Worm (Caenorhabditis elegans) whole organism, late embryonic: ENCODE measurements around the gene sox-2.

Experiments used
- C08G9.2 ChIP-seq: sonication (generic microtip); optimal IDR thresholded peaks from 2 replicates; lab custom pipeline; 2016; ENCODE audit warnings: mild to moderate bottlenecking, missing genetic modification characterization, moderate library complexity, missing compliant biosample characterization
- C38D4.7 ChIP-seq: fragments of 200-800 bp; sonication (Bioruptor generic); optimal IDR thresholded peaks from 2 replicates; lab custom pipeline; 2018; ENCODE audit warnings: mild to moderate bottlenecking, missing genetic modification characterization, moderate library complexity, missing compliant biosample characterization
- F13H6.1 ChIP-seq: sonication (generic microtip); optimal IDR thresholded peaks from 2 replicates; lab custom pipeline; 2016; ENCODE audit warnings: missing genetic modification characterization, missing compliant biosample characterization
- K09A11.1 ChIP-seq: sonication (generic microtip); optimal IDR thresholded peaks from 2 replicates; lab custom pipeline; 2017; ENCODE audit warnings: antibody characterized with exemption, mild to moderate bottlenecking, missing genetic modification characterization, missing compliant biosample characterization; ENCODE audit not compliant: insufficient read depth
- Y22D7AL.16 ChIP-seq: sonication (generic microtip); optimal IDR thresholded peaks from 2 replicates; lab custom pipeline; 2016; ENCODE audit warnings: missing genetic modification characterization, missing compliant biosample characterization
- ahr-1 ChIP-seq: sonication (generic microtip); optimal IDR thresholded peaks from 2 replicates; lab custom pipeline; 2016; ENCODE audit warnings: missing genetic modification characterization, missing compliant biosample characterization
- ceh-14 ChIP-seq: sonication (generic microtip); optimal IDR thresholded peaks from 2 replicates; lab custom pipeline; 2016; ENCODE audit warnings: missing genotype, missing genetic modification characterization, missing compliant biosample characterization
- ceh-18 ChIP-seq: sonication (generic microtip); optimal IDR thresholded peaks from 2 replicates; lab custom pipeline; 2016; ENCODE audit warnings: missing genetic modification characterization, missing compliant biosample characterization
- ceh-2 ChIP-seq: sonication (generic microtip); optimal IDR thresholded peaks from 2 replicates; lab custom pipeline; 2016; ENCODE audit warnings: missing genotype, missing genetic modification characterization, missing compliant biosample characterization
- ceh-22 ChIP-seq: sonication (generic microtip); optimal IDR thresholded peaks from 2 replicates; lab custom pipeline; 2017; ENCODE audit warnings: missing biosample characterization, missing genetic modification characterization
- ceh-24 ChIP-seq: sonication (generic microtip); optimal IDR thresholded peaks from 2 replicates; lab custom pipeline; 2016; ENCODE audit warnings: mild to moderate bottlenecking, missing genetic modification characterization, missing compliant biosample characterization
- ceh-31 ChIP-seq: sonication (generic microtip); optimal IDR thresholded peaks from 2 replicates; lab custom pipeline; 2016; ENCODE audit warnings: missing genetic modification characterization, missing compliant biosample characterization
- ceh-34 ChIP-seq: sonication (generic microtip); optimal IDR thresholded peaks from 2 replicates; lab custom pipeline; 2016; ENCODE audit warnings: mild to moderate bottlenecking, missing genetic modification characterization, missing compliant biosample characterization
- ceh-45 ChIP-seq: fragments of 200-800 bp; sonication (Bioruptor generic); IDR thresholded peaks from 2 replicates; pipeline ENCODE4 v1.3.6; 2022; ENCODE audit warnings: missing genetic modification reagents, missing genetic modification characterization, missing compliant biosample characterization
- ceh-48 ChIP-seq: sonication (generic microtip); optimal IDR thresholded peaks from 2 replicates; lab custom pipeline; 2016; ENCODE audit warnings: missing genetic modification characterization, inconsistent platforms, missing compliant biosample characterization
- ceh-6 ChIP-seq: fragments of 200-800 bp; sonication (Bioruptor generic); optimal IDR thresholded peaks from 2 replicates; lab custom pipeline; 2018; ENCODE audit warnings: mild to moderate bottlenecking, missing genetic modification characterization, missing compliant biosample characterization
- che-1 ChIP-seq: sonication (generic microtip); optimal IDR thresholded peaks from 2 replicates; lab custom pipeline; 2016; ENCODE audit warnings: mild to moderate bottlenecking, missing genetic modification characterization, missing compliant biosample characterization
- dmd-4 ChIP-seq: sonication (generic microtip); optimal IDR thresholded peaks from 2 replicates; lab custom pipeline; 2016; ENCODE audit warnings: borderline replicate concordance, missing genetic modification characterization, missing compliant biosample characterization
- elt-2 ChIP-seq: sonication (generic microtip); optimal IDR thresholded peaks from 2 replicates; lab custom pipeline; 2016; ENCODE audit warnings: missing genetic modification reagents, missing genetic modification characterization, missing compliant biosample characterization
- ets-4 ChIP-seq: sonication (generic microtip); optimal IDR thresholded peaks from 2 replicates; lab custom pipeline; 2016; ENCODE audit warnings: missing genetic modification characterization, missing compliant biosample characterization
- eyg-1 ChIP-seq: sonication (generic microtip); optimal IDR thresholded peaks from 2 replicates; lab custom pipeline; 2016; ENCODE audit warnings: missing genotype, missing genetic modification characterization, missing compliant biosample characterization
- fkh-6 ChIP-seq: sonication (generic microtip); optimal IDR thresholded peaks from 2 replicates; lab custom pipeline; 2016; ENCODE audit warnings: missing genetic modification characterization, missing compliant biosample characterization
- gmeb-2 ChIP-seq: sonication (generic microtip); optimal IDR thresholded peaks from 2 replicates; lab custom pipeline; 2016; ENCODE audit warnings: missing genetic modification characterization, inconsistent platforms, missing compliant biosample characterization
- hlh-13 ChIP-seq: fragments of 200-800 bp; sonication (Bioruptor generic); optimal IDR thresholded peaks from 2 replicates; lab custom pipeline; 2018; ENCODE audit warnings: mild to moderate bottlenecking, missing genetic modification characterization, missing compliant biosample characterization
- hlh-8 ChIP-seq: sonication (generic microtip); optimal IDR thresholded peaks from 2 replicates; lab custom pipeline; 2016; ENCODE audit warnings: missing genotype, missing genetic modification characterization, missing compliant biosample characterization
- lin-11 ChIP-seq: fragments of 200-800 bp; sonication (Bioruptor generic); optimal IDR thresholded peaks from 2 replicates; lab custom pipeline; 2018; ENCODE audit warnings: mild to moderate bottlenecking, missing genetic modification characterization, missing compliant biosample characterization
- madf-2 ChIP-seq: sonication (generic microtip); optimal IDR thresholded peaks from 2 replicates; lab custom pipeline; 2017; ENCODE audit warnings: missing genetic modification characterization, missing compliant biosample characterization
- nfya-1 ChIP-seq: sonication (generic microtip); optimal IDR thresholded peaks from 2 replicates; lab custom pipeline; 2017; ENCODE audit warnings: missing genetic modification characterization, mild to moderate bottlenecking, missing compliant biosample characterization, antibody characterized with exemption, moderate library complexity
- nhr-11 ChIP-seq: fragments of 150-350 bp; optimal IDR thresholded peaks from 2 replicates; lab custom pipeline; 2014; ENCODE audit warnings: missing biosample characterization, missing genetic modification characterization
- nhr-232 ChIP-seq: sonication (generic microtip); optimal IDR thresholded peaks from 2 replicates; lab custom pipeline; 2016; ENCODE audit warnings: missing genetic modification characterization, missing compliant biosample characterization
- npax-4 ChIP-seq: sonication (generic microtip); optimal IDR thresholded peaks from 2 replicates; lab custom pipeline; 2016; ENCODE audit warnings: missing genetic modification characterization, missing compliant biosample characterization
- odd-2 ChIP-seq: sonication (generic microtip); optimal IDR thresholded peaks from 2 replicates; lab custom pipeline; 2017; ENCODE audit warnings: antibody characterized with exemption, mild to moderate bottlenecking, missing genetic modification characterization, missing compliant biosample characterization
- pag-3 ChIP-seq: sonication (generic microtip); optimal IDR thresholded peaks from 2 replicates; lab custom pipeline; 2016; ENCODE audit warnings: missing compliant biosample characterization, missing genetic modification characterization, borderline replicate concordance
- pax-1 ChIP-seq: fragments of 150-350 bp; optimal IDR thresholded peaks from 2 replicates; lab custom pipeline; 2014; ENCODE audit warnings: missing biosample characterization, missing genetic modification characterization
- pha-2 ChIP-seq: sonication (generic microtip); optimal IDR thresholded peaks from 2 replicates; lab custom pipeline; 2017; ENCODE audit warnings: mild to moderate bottlenecking, missing genetic modification characterization, missing compliant biosample characterization
- pha-4 ChIP-seq: fragments of 150-350 bp; optimal IDR thresholded peaks from 2 replicates; lab custom pipeline; 2018; ENCODE audit warnings: missing biosample characterization, missing genetic modification reagents, missing genetic modification characterization
- pros-1 ChIP-seq: fragments of 150-350 bp; optimal IDR thresholded peaks from 2 replicates; lab custom pipeline; 2014; ENCODE audit warnings: missing biosample characterization, missing genetic modification reagents, missing genetic modification characterization
- ref-2 ChIP-seq: sonication (generic microtip); optimal IDR thresholded peaks from 2 replicates; lab custom pipeline; 2016; ENCODE audit warnings: missing genetic modification characterization, missing compliant biosample characterization
- rnt-1 ChIP-seq: sonication (generic microtip); optimal IDR thresholded peaks from 2 replicates; lab custom pipeline; 2016; ENCODE audit warnings: missing genetic modification characterization, missing compliant biosample characterization
- sox-2 ChIP-seq: fragments of 200-800 bp; sonication (Bioruptor generic); IDR thresholded peaks from 2 replicates; pipeline ENCODE4 v1.3.6; 2022; ENCODE audit warnings: missing genetic modification reagents, missing genetic modification characterization, missing compliant biosample characterization
- sox-4 ChIP-seq: sonication (generic microtip); optimal IDR thresholded peaks from 2 replicates; lab custom pipeline; 2017; ENCODE audit warnings: mild to moderate bottlenecking, missing genetic modification characterization, inconsistent platforms, missing compliant biosample characterization
- tbx-7 ChIP-seq: sonication (generic microtip); optimal IDR thresholded peaks from 2 replicates; lab custom pipeline; 2016; ENCODE audit warnings: missing genotype, missing genetic modification characterization, missing compliant biosample characterization
- ttx-3 ChIP-seq: sonication (generic microtip); optimal IDR thresholded peaks from 2 replicates; lab custom pipeline; 2016; ENCODE audit warnings: missing genetic modification reagents, missing genetic modification characterization, missing compliant biosample characterization
- unc-3 ChIP-seq, 2 experiments: fragments of 200-800 bp in 1 of 2; sonication (Bioruptor generic) in 1 of 2; sonication (generic microtip) in 1 of 2; conservative IDR thresholded peaks in 1 of 2; optimal IDR thresholded peaks in 1 of 2; 2 replicates each; pipeline versions ENCODE4 v1.3.6 to Lab custom; 2016 to 2022; ENCODE audit warnings: missing compliant biosample characterization in 2 of 2, missing genetic modification characterization in 2 of 2, missing genetic modification reagents in 1 of 2
- unc-42 ChIP-seq: sonication (generic microtip); optimal IDR thresholded peaks from 2 replicates; lab custom pipeline; 2016; ENCODE audit warnings: missing genotype, missing genetic modification characterization, missing compliant biosample characterization
- ztf-16 ChIP-seq: sonication (generic microtip); optimal IDR thresholded peaks from 2 replicates; lab custom pipeline; 2017; ENCODE audit warnings: missing genetic modification characterization, missing compliant biosample characterization

Gene sox-2

DNA sequence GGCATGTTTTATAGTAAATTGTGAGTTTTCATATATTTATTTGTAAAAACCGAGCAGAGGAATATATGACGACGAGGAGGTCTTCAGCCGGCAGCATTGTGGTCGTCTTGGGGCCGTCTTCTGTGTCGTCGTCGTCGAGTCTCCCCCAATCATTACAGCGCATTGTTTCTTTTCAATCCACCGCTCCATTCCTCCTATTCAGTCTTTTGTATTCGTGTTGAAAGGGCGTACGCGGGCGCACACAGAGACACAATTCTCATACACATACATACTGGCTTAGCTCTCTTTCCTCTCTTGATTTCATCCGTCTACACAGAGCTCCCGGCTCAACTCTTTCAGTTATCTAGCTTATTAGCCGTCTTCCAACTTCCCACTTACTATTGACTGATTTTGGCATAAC is at the start of gene sox-2:
TSS of gene sox-2 (minus strand) at position 100 of the 400 bp plus-strand sequence.
- TF ChIP-seq ref-2 (tag; lab: Kevin White, UChicago) = peak; percentile 4
- TF ChIP-seq ceh-6 = no peak
- TF ChIP-seq sox-2 (GFP tag; lab: Robert Waterston, UW) = peak; percentile 69
- TF ChIP-seq ceh-31 (tag; lab: Kevin White, UChicago) = peak; percentile 51

DNA sequence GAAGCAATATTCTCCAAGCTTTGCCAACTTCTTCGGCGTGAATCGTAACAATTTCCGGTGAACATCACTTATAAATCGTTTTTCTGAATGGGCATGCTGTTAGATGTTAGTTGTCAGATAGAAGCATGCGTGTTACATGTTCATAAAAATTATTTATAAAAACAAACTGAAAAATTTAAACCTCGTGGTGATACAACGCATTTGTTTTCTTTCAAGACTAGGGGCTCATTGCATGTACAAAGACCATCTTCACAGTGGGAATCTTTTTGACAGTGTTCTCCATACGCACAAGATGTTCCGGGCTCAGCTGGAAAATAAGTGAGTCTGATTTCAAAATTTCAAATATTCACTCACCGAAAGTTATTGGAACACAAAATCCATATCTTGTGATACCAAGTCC is 49.2 kb upstream of the sox-2 start:
- no peak for TF ChIP-seq hlh-8
- no peak for TF ChIP-seq Y22D7AL.16
- no peak for TF ChIP-seq lin-11 (tag; lab: Kevin White, UChicago)
- no peak for TF ChIP-seq ceh-45 (GFP tag; lab: Robert Waterston, UW)
- TF ChIP-seq ceh-18 (tag; lab: Kevin White, UChicago) = no peak
- TF ChIP-seq K09A11.1 = no peak
- TF ChIP-seq tbx-7 (tag; lab: Kevin White, UChicago) = no peak
- TF ChIP-seq madf-2 (tag; lab: Kevin White, UChicago) = no peak
- no peak for TF ChIP-seq gmeb-2 (tag; lab: Kevin White, UChicago)
- TF ChIP-seq ztf-16 = no peak
- TF ChIP-seq ahr-1 = no peak
- no peak for TF ChIP-seq unc-42
- no peak for TF ChIP-seq C08G9.2 (tag; lab: Kevin White, UChicago)
- no peak for TF ChIP-seq nfya-1 (tag; lab: Kevin White, UChicago)
- no peak for TF ChIP-seq rnt-1 (tag; lab: Kevin White, UChicago)
- TF ChIP-seq ttx-3 = no peak
- no peak for TF ChIP-seq npax-4 (tag; lab: Kevin White, UChicago)
- no peak for TF ChIP-seq nhr-11 (tag; lab: Kevin White, UChicago)
- TF ChIP-seq pros-1 (tag; lab: Kevin White, UChicago) = no peak
- TF ChIP-seq F13H6.1 = no peak

DNA sequence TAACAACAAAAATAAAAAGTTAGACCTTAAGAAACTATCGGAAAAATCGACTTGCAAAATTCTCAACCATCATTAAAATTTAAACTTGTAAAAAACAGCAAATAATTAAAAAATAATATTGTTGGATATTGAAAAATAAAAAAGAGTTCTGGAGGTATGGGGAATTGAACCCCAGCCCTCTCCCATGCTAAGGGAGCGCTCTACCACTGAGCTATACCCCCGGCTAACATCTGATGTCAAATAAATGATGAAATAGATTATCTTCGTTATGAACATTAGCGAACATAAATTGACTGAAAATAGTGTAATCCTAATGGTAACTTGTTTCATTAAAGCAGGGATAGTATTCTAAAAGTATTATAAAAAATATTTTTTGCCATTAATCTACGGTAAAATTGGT is 43.6 kb upstream of the sox-2 start:
- no peak for TF ChIP-seq pag-3
- TF ChIP-seq C38D4.7 (GFP tag; lab: Kevin White, UChicago) = no peak
- no peak for TF ChIP-seq ceh-34 (tag; lab: Kevin White, UChicago)
- TF ChIP-seq unc-42 = no peak
- TF ChIP-seq ceh-48 (tag; lab: Kevin White, UChicago) = no peak
- no peak for TF ChIP-seq pax-1 (tag; lab: Kevin White, UChicago)
- TF ChIP-seq ceh-24 (tag; lab: Kevin White, UChicago) = no peak
- no peak for TF ChIP-seq ceh-31 (tag; lab: Kevin White, UChicago)
- TF ChIP-seq ceh-2 = no peak
- no peak for TF ChIP-seq K09A11.1
- TF ChIP-seq unc-3 (GFP tag; conservative IDR thresholded peaks at IDR 0.05; lab: Robert Waterston, UW) = no peak
- no peak for TF ChIP-seq unc-3 (tag; optimal IDR thresholded peaks at IDR 0.05; lab: Kevin White, UChicago)
- TF ChIP-seq sox-4 (tag; lab: Kevin White, UChicago) = no peak
- TF ChIP-seq odd-2 = no peak
- TF ChIP-seq elt-2 = no peak
- no peak for TF ChIP-seq hlh-8
- no peak for TF ChIP-seq pha-2

DNA sequence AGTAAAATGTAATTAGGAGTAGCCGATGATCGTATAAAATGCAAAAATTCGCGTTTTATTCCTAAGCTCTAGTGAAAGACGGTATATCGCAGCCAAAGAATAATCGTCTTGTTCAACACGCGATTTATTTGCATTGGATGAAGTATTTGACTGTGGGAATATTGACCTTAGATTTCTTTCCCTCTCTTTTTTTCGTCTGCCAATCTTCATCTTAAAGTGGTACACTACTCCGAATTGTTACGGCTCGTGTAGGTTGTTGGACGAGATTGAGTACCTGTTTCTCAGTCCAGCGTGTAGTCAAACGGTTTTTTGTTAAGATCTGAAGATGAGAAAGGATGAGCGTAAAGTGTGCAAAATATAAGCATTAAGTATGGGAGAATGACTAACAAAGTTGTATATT is 43.0 kb upstream of the sox-2 start, which contains the start of gene lgc-11:
TSS of gene lgc-11 (minus strand) at position 101 of the 400 bp plus-strand sequence.
- TF ChIP-seq ceh-18 (tag; lab: Kevin White, UChicago) (no peak), hlh-13 (GFP tag; lab: Kevin White, UChicago) (no peak), sox-4 (tag; lab: Kevin White, UChicago) (no peak), pha-4 (no peak), eyg-1 (tag; lab: Kevin White, UChicago) (no peak), che-1 (no peak), ceh-34 (tag; lab: Kevin White, UChicago) (no peak), nhr-11 (tag; lab: Kevin White, UChicago) (no peak), ttx-3 (no peak), C38D4.7 (GFP tag; lab: Kevin White, UChicago) (no peak), nhr-232 (tag; lab: Kevin White, UChicago) (no peak), dmd-4 (tag; lab: Kevin White, UChicago) (no peak), unc-3 (GFP tag; conservative IDR thresholded peaks at IDR 0.05; lab: Robert Waterston, UW) (no peak), unc-3 (tag; optimal IDR thresholded peaks at IDR 0.05; lab: Kevin White, UChicago) (no peak), ceh-14 (no peak), hlh-8 (no peak), fkh-6 (tag; lab: Kevin White, UChicago) (no peak), ceh-22 (tag; lab: Kevin White, UChicago) (no peak), ets-4 (tag; lab: Kevin White, UChicago) (no peak), Y22D7AL.16 (no peak), odd-2 (no peak)
